Worm (Caenorhabditis elegans): Measurements from ENCODE around the gene F57A10.4.

Gene F57A10.4

ce11 chrV:15792409-15792808, 23.2 kb downstream of the F57A10.4 start, which contains the start of gene T26E4.4:
T26E4.4 (minus strand) TSS chrV:15792509.
- no peak for TF ChIP-seq pax-1 (tag; optimal IDR thresholded peaks at IDR 0.05)
- TF ChIP-seq pqm-1 (tag; optimal IDR thresholded peaks at IDR 0.05), result no peak
- no peak for TF ChIP-seq ref-2 (tag; optimal IDR thresholded peaks at IDR 0.05)
- TF ChIP-seq nfya-1 (tag; optimal IDR thresholded peaks at IDR 0.05), result no peak
- no peak for TF ChIP-seq pat-9 (tag; optimal IDR thresholded peaks at IDR 0.05)
- no peak for TF ChIP-seq che-1 (tag; optimal IDR thresholded peaks at IDR 0.05)
- no peak for TF ChIP-seq ceh-2 (tag; optimal IDR thresholded peaks at IDR 0.05)
- no peak for TF ChIP-seq fkh-6 (tag; optimal IDR thresholded peaks at IDR 0.05)
- TF ChIP-seq eyg-1 (tag; optimal IDR thresholded peaks at IDR 0.05), result no peak
- TF ChIP-seq fax-1 (tag; optimal IDR thresholded peaks at IDR 0.05), result no peak
- no peak for TF ChIP-seq rnt-1 (tag; optimal IDR thresholded peaks at IDR 0.05)
- TF ChIP-seq C08G9.2 (tag; optimal IDR thresholded peaks at IDR 0.05), result no peak
- TF ChIP-seq pag-3 (tag; optimal IDR thresholded peaks at IDR 0.05; ENCODE audit: borderline replicate concordance), result no peak
- TF ChIP-seq zip-5 (tag; optimal IDR thresholded peaks at IDR 0.05), result no peak
- no peak for TF ChIP-seq ceh-34 (tag; optimal IDR thresholded peaks at IDR 0.05)
- TF ChIP-seq fkh-10 (GFP tag; optimal IDR thresholded peaks at IDR 0.05), result no peak
- TF ChIP-seq hlh-15 (tag; optimal IDR thresholded peaks at IDR 0.05), result no peak

- TF ChIP-seq sox-4 (tag; optimal IDR thresholded peaks at IDR 0.05) (no peak), ztf-16 (tag; optimal IDR thresholded peaks at IDR 0.05) (no peak), ceh-19 (GFP tag; optimal IDR thresholded peaks at IDR 0.05) (no peak), ttx-3 (tag; optimal IDR thresholded peaks at IDR 0.05) (no peak), ceh-22 (tag; optimal IDR thresholded peaks at IDR 0.05) (no peak), pag-3 (tag; optimal IDR thresholded peaks at IDR 0.05; ENCODE audit: borderline replicate concordance) (no peak), eyg-1 (tag; optimal IDR thresholded peaks at IDR 0.05) (no peak), ceh-18 (tag; optimal IDR thresholded peaks at IDR 0.05) (no peak), mec-3 (tag; optimal IDR thresholded peaks at IDR 0.05; ENCODE audit: borderline replicate concordance) (no peak), dmd-4 (tag; optimal IDR thresholded peaks at IDR 0.05; ENCODE audit: borderline replicate concordance) (no peak), unc-3 (GFP tag; conservative IDR thresholded peaks at IDR 0.05) (no peak), unc-3 (tag; optimal IDR thresholded peaks at IDR 0.05) (no peak), hlh-6 (tag; optimal IDR thresholded peaks at IDR 0.05) (no peak), C38D4.7 (GFP tag; optimal IDR thresholded peaks at IDR 0.05) (no peak)
Measured at ce11 chrV:15793270-15793669, 24.0 kb downstream of the F57A10.4 start, which contains the start of gene T26E4.7. T26E4.7 (plus strand) TSS chrV:15793570.

ce11 chrV:15796087-15796486, 26.8 kb downstream of the F57A10.4 start, which contains the start of gene nhr-223:
nhr-223 (plus strand) TSS chrV:15796387.
- no peak for TF ChIP-seq T23F11.4 (GFP tag; optimal IDR thresholded peaks at IDR 0.05)
- TF ChIP-seq pax-1 (tag; optimal IDR thresholded peaks at IDR 0.05), result no peak
- TF ChIP-seq F13H6.1 (tag; optimal IDR thresholded peaks at IDR 0.05), result no peak
- TF ChIP-seq lim-6 (tag; optimal IDR thresholded peaks at IDR 0.05), result no peak
- TF ChIP-seq sox-4 (tag; optimal IDR thresholded peaks at IDR 0.05), result no peak
- TF ChIP-seq fkh-10 (GFP tag; optimal IDR thresholded peaks at IDR 0.05), result no peak
- no peak for TF ChIP-seq tbx-2 (tag; optimal IDR thresholded peaks at IDR 0.05)
- TF ChIP-seq ceh-34 (tag; optimal IDR thresholded peaks at IDR 0.05), result no peak
- no peak for TF ChIP-seq Y22D7AL.16 (tag; optimal IDR thresholded peaks at IDR 0.05)
- TF ChIP-seq unc-55 (GFP tag; optimal IDR thresholded peaks at IDR 0.05), result no peak

- no peak for TF ChIP-seq hlh-13 (GFP tag; optimal IDR thresholded peaks at IDR 0.05)
- TF ChIP-seq fax-1 (tag; optimal IDR thresholded peaks at IDR 0.05), result no peak
- no peak for TF ChIP-seq unc-55 (GFP tag; optimal IDR thresholded peaks at IDR 0.05)
- no peak for TF ChIP-seq elt-4 (tag; optimal IDR thresholded peaks at IDR 0.05)
- no peak for TF ChIP-seq hlh-30 (tag; optimal IDR thresholded peaks at IDR 0.05; ENCODE audit: insufficient read depth)
- TF ChIP-seq ceh-9 (tag; optimal IDR thresholded peaks at IDR 0.05), result no peak
- no peak for TF ChIP-seq pat-9 (tag; optimal IDR thresholded peaks at IDR 0.05)
- TF ChIP-seq C38D4.7 (GFP tag; optimal IDR thresholded peaks at IDR 0.05), result no peak
- TF ChIP-seq dmd-4 (tag; optimal IDR thresholded peaks at IDR 0.05; ENCODE audit: borderline replicate concordance), result no peak
- no peak for TF ChIP-seq ttx-3 (tag; optimal IDR thresholded peaks at IDR 0.05)
- no peak for TF ChIP-seq pha-2 (tag; optimal IDR thresholded peaks at IDR 0.05)
- no peak for TF ChIP-seq ceh-14 (tag; optimal IDR thresholded peaks at IDR 0.05)
- no peak for TF ChIP-seq ref-2 (tag; optimal IDR thresholded peaks at IDR 0.05)
Measured at ce11 chrV:15798108-15798507, 28.9 kb downstream of the F57A10.4 start, which contains the start of gene T26E4.10. T26E4.10 (minus strand) TSS chrV:15798208.
